Worm (Caenorhabditis elegans) whole organism, L1 larva: ENCODE results near the gene pal-1.

Experiments used
- aly-2 ChIP-seq: fragments of 150-350 bp; optimal IDR thresholded peaks from 2 replicates; lab custom pipeline; 2014; ENCODE audit warnings: missing biosample characterization, missing genetic modification characterization
- ama-1 ChIP-seq: fragments of 150-350 bp; optimal IDR thresholded peaks from 2 replicates; lab custom pipeline; 2014
- ceh-63 ChIP-seq: fragments of 200-800 bp; sonication (Bioruptor generic); optimal IDR thresholded peaks from 2 replicates; lab custom pipeline; 2018; ENCODE audit warnings: mild to moderate bottlenecking, missing genetic modification characterization, missing compliant biosample characterization
- ceh-82 ChIP-seq, 3 experiments: fragments of 150-350 bp in 1 of 3; sonication (generic microtip) in 2 of 3; optimal IDR thresholded peaks; 2 replicates each; lab custom pipeline; 2014 to 2017; ENCODE audit warnings: missing biosample characterization in 3 of 3, missing genetic modification characterization in 3 of 3
- irx-1 ChIP-seq: sonication (generic microtip); optimal IDR thresholded peaks from 2 replicates; lab custom pipeline; 2016; ENCODE audit warnings: missing genetic modification characterization, missing compliant biosample characterization
- lin-13 ChIP-seq: fragments of 150-350 bp; optimal IDR thresholded peaks from 2 replicates; lab custom pipeline; 2014; ENCODE audit warnings: missing biosample characterization, missing genetic modification reagents, missing genetic modification characterization
- lin-35 ChIP-seq, 2 experiments: fragments of 150-350 bp; optimal IDR thresholded peaks; 2 replicates each; lab custom pipeline; 2014; ENCODE audit warnings: missing biosample characterization in 2 of 2, missing genetic modification characterization in 2 of 2, missing genetic modification reagents in 2 of 2
- nhr-11 ChIP-seq: fragments of 150-350 bp; optimal IDR thresholded peaks from 2 replicates; lab custom pipeline; 2014; ENCODE audit warnings: missing biosample characterization, missing genetic modification characterization
- nhr-77 ChIP-seq: fragments of 150-350 bp; optimal IDR thresholded peaks from 2 replicates; lab custom pipeline; 2014; ENCODE audit warnings: missing biosample characterization, missing genetic modification characterization
- pqm-1 ChIP-seq: sonication (generic microtip); optimal IDR thresholded peaks from 3 replicates; lab custom pipeline; 2017; ENCODE audit warnings: missing biosample characterization, missing genetic modification characterization
- snpc-4 ChIP-seq: fragments of 150-350 bp; optimal IDR thresholded peaks from 2 replicates; lab custom pipeline; 2014; ENCODE audit warnings: missing biosample characterization, missing genetic modification characterization
- zag-1 ChIP-seq: fragments of 150-350 bp; optimal IDR thresholded peaks from 2 replicates; lab custom pipeline; 2014; ENCODE audit warnings: missing biosample characterization, missing genetic modification characterization

- TF ChIP-seq ceh-63 (GFP tag; lab: Kevin White, UChicago) (no peak), nhr-77 (tag; lab: Kevin White, UChicago) (peak; percentile 67), lin-13 (GFP tag; lab: Kevin White, UChicago) (no peak), nhr-11 (tag; lab: Kevin White, UChicago) (no peak), ceh-82 (tag; optimal IDR thresholded peaks at IDR 0.05; lab: Kevin White, UChicago) (peak; percentile 2 to 53 (median 49)), ama-1 (lab: Kevin White, UChicago) (no peak), zag-1 (tag; lab: Kevin White, UChicago) (no peak), snpc-4 (tag; lab: Kevin White, UChicago) (peak; percentile 58), irx-1 (tag; lab: Kevin White, UChicago) (no peak), pqm-1 (tag; lab: Kevin White, UChicago) (no peak), lin-35 (GFP tag; optimal IDR thresholded peaks at IDR 0.05; lab: Kevin White, UChicago) (peak; percentile 53 to 79), aly-2 (tag; lab: Kevin White, UChicago) (peak; percentile 8)
Measured at ce11 chrIII:4796039-4796438, 13.3 kb downstream of the pal-1 start.
